Worm (Caenorhabditis elegans): ENCODE measurements around the gene R13H4.7.

R13H4.7 gene

ce11 chrV:11833319-11833718, 34.7 kb downstream of the R13H4.7 start, which contains the start of gene pho-8:
TSS of gene pho-8 (plus strand) at chrV:11833619.
- TF ChIP-seq pqm-1 (tag; optimal IDR thresholded peaks at IDR 0.05) (no peak), blmp-1 (tag; optimal IDR thresholded peaks at IDR 0.05) (no peak), mdl-1 (tag; optimal IDR thresholded peaks at IDR 0.05) (no peak), nhr-12 (tag; optimal IDR thresholded peaks at IDR 0.05) (no peak), aly-2 (tag; optimal IDR thresholded peaks at IDR 0.05) (no peak), hlh-4 (tag; optimal IDR thresholded peaks at IDR 0.05) (no peak), nhr-71 (tag; optimal IDR thresholded peaks at IDR 0.05) (no peak), hpl-2 (GFP tag; optimal IDR thresholded peaks at IDR 0.05) (no peak), grh-1 (GFP tag; IDR thresholded peaks at IDR 0.05) (no peak), ets-5 (GFP tag; IDR thresholded peaks at IDR 0.05) (no peak), skn-1 (tag; optimal IDR thresholded peaks at IDR 0.05) (no peak), elt-2 (tag; optimal IDR thresholded peaks at IDR 0.05) (no peak), efl-3 (GFP tag; optimal IDR thresholded peaks at IDR 0.05) (no peak), ztf-11 (tag; optimal IDR thresholded peaks at IDR 0.05) (no peak), lir-3 (tag; optimal IDR thresholded peaks at IDR 0.05; ENCODE audit: poor library complexity) (no peak)

- no peak for TF ChIP-seq jun-1 (tag; optimal IDR thresholded peaks at IDR 0.05)
- peak in 1 of 6 experiments; percentile 5 for TF ChIP-seq elt-3 (tag; optimal IDR thresholded peaks at IDR 0.05)
- TF ChIP-seq elt-2 (tag; optimal IDR thresholded peaks at IDR 0.05) = no peak
- TF ChIP-seq skn-1 (tag; optimal IDR thresholded peaks at IDR 0.05) = no peak
- no peak for TF ChIP-seq nhr-20 (tag; optimal IDR thresholded peaks at IDR 0.05)
- TF ChIP-seq grh-1 (GFP tag; IDR thresholded peaks at IDR 0.05) = 0 out of 2 replicates have a peak, but pooled peaks have one; percentile 16
- TF ChIP-seq xbp-1 (tag; optimal IDR thresholded peaks at IDR 0.05) = no peak
- no peak for TF ChIP-seq ztf-11 (tag; optimal IDR thresholded peaks at IDR 0.05)
- no peak for TF ChIP-seq nhr-84 (tag; optimal IDR thresholded peaks at IDR 0.05)
- TF ChIP-seq fkh-10 (GFP tag; optimal IDR thresholded peaks at IDR 0.05) = no peak
- TF ChIP-seq egl-13 (tag; optimal IDR thresholded peaks at IDR 0.05) = no peak
- TF ChIP-seq unc-62 (GFP tag; optimal IDR thresholded peaks at IDR 0.05) = no peak
- TF ChIP-seq blmp-1 (tag; optimal IDR thresholded peaks at IDR 0.05) = peak; percentile 14
Measured at ce11 chrV:11829282-11829681, 38.8 kb downstream of the R13H4.7 start, which contains the start of gene col-158. TSS of gene col-158 (plus strand) at chrV:11829582.

ce11 chrV:11826967-11827366, 41.1 kb downstream of the R13H4.7 start, which contains the start of the genes mpst-1 and D2023.6:
TSS of gene mpst-1 (minus strand) at chrV:11827067.
TSS of gene D2023.6 (plus strand) at chrV:11827354.
- TF ChIP-seq lin-14 (GFP tag; optimal IDR thresholded peaks at IDR 0.05) (no peak), pqm-1 (tag; optimal IDR thresholded peaks at IDR 0.05) (no peak), pag-3 (tag; optimal IDR thresholded peaks at IDR 0.05; ENCODE audit: borderline replicate concordance, insufficient read depth) (no peak), sox-4 (tag; optimal IDR thresholded peaks at IDR 0.05) (no peak), nhr-20 (tag; optimal IDR thresholded peaks at IDR 0.05) (no peak), mep-1 (tag; optimal IDR thresholded peaks at IDR 0.05) (peak; percentile 42), snu-23 (GFP tag; optimal IDR thresholded peaks at IDR 0.05) (peak; percentile 6), sup-37 (GFP tag; optimal IDR thresholded peaks at IDR 0.05) (no peak), irx-1 (tag; optimal IDR thresholded peaks at IDR 0.05) (no peak), egl-13 (tag; optimal IDR thresholded peaks at IDR 0.05) (no peak), xbp-1 (tag; optimal IDR thresholded peaks at IDR 0.05) (no peak), ceh-88 (GFP tag; IDR thresholded peaks at IDR 0.05) (no peak), elt-2 (tag; optimal IDR thresholded peaks at IDR 0.05) (no peak), grh-1 (GFP tag; IDR thresholded peaks at IDR 0.05) (no peak), unc-130 (tag; optimal IDR thresholded peaks at IDR 0.05) (no peak), efl-1 (optimal IDR thresholded peaks at IDR 0.05) (peak; percentile 18 to 27), efl-1 (GFP tag; optimal IDR thresholded peaks at IDR 0.05 in 1 of 2) (peak in 1 of 2 experiments; percentile 3), swsn-7 (tag; optimal IDR thresholded peaks at IDR 0.05) (no peak), fos-1 (tag; optimal IDR thresholded peaks at IDR 0.05) (no peak), zag-1 (tag; optimal IDR thresholded peaks at IDR 0.05) (no peak), nhr-47 (tag; optimal IDR thresholded peaks at IDR 0.05) (no peak), blmp-1 (tag; optimal IDR thresholded peaks at IDR 0.05) (peak; percentile 26), dsc-1 (tag; optimal IDR thresholded peaks at IDR 0.05) (no peak), lir-3 (tag; optimal IDR thresholded peaks at IDR 0.05; ENCODE audit: poor library complexity) (no peak), lin-35 (GFP tag; optimal IDR thresholded peaks at IDR 0.05) (peak in 1 of 2 experiments; percentile 35), nhr-71 (tag; optimal IDR thresholded peaks at IDR 0.05) (peak; percentile 5), rnt-1 (tag; optimal IDR thresholded peaks at IDR 0.05) (no peak), nhr-19 (GFP tag; conservative IDR thresholded peaks at IDR 0.05) (no peak), vab-15 (tag; optimal IDR thresholded peaks at IDR 0.05) (no peak), ceh-8 (GFP tag; optimal IDR thresholded peaks at IDR 0.05) (no peak), lsy-2 (tag; optimal IDR thresholded peaks at IDR 0.05) (peak in 1 of 2 experiments; percentile 40), zip-4 (GFP tag; optimal IDR thresholded peaks at IDR 0.05) (no peak), hpl-2 (GFP tag; optimal IDR thresholded peaks at IDR 0.05) (no peak)

Data from whole organism, L1 larva.